Worm (Caenorhabditis elegans): Measurements from ENCODE around the gene pqn-31.

DNA sequence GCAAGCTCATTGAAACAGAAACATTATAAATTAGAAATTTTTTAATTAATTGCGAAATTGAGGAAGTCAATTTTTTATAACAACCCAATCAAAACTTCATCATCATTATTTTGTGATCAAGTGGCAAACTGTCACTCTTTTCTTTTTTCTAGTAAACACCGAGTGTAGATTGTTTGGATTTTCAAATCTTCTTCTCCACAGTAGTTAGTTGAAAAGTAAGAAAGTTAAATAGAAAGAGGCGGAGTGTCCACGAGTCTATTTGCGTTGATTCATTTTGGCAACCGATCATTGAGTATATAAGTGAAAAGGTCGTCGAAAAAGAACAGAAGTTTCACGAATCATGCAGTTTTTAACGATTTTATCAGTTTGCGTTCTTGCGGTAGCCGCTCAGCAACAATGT is at the start of gene pqn-31:
- TF ChIP-seq nhr-47 (tag; optimal IDR thresholded peaks at IDR 0.05) (no peak), nhr-11 (tag; optimal IDR thresholded peaks at IDR 0.05) (no peak), fos-1 (tag; optimal IDR thresholded peaks at IDR 0.05) (no peak), elt-2 (tag; optimal IDR thresholded peaks at IDR 0.05) (no peak), elt-3 (tag; optimal IDR thresholded peaks at IDR 0.05) (no peak), unc-130 (tag; optimal IDR thresholded peaks at IDR 0.05) (no peak), snpc-4 (tag; optimal IDR thresholded peaks at IDR 0.05) (no peak), egl-13 (tag; optimal IDR thresholded peaks at IDR 0.05) (no peak), lin-15B (tag; optimal IDR thresholded peaks at IDR 0.05) (no peak)
